Worm (Caenorhabditis elegans) whole organism, L3 larva: ENCODE data around the gene cyn-2.

Source experiments
- R02D3.7 ChIP-seq: fragments of 150-350 bp; optimal IDR thresholded peaks from 2 replicates; lab custom pipeline; 2014; ENCODE audit warnings: missing biosample characterization, missing genetic modification characterization
- ZK546.5 ChIP-seq: sonication (generic microtip); optimal IDR thresholded peaks from 2 replicates; lab custom pipeline; 2017; ENCODE audit warnings: missing biosample characterization, missing genetic modification characterization
- aly-2 ChIP-seq: fragments of 150-350 bp; optimal IDR thresholded peaks from 2 replicates; lab custom pipeline; 2014; ENCODE audit warnings: missing biosample characterization, missing genetic modification characterization
- ama-1 ChIP-seq: fragments of 150-350 bp; optimal IDR thresholded peaks from 2 replicates; lab custom pipeline; 2018
- ceh-16 ChIP-seq: sonication (generic microtip); optimal IDR thresholded peaks from 2 replicates; lab custom pipeline; 2017; ENCODE audit warnings: missing biosample characterization, missing genetic modification characterization
- ceh-82 ChIP-seq: fragments of 150-350 bp; optimal IDR thresholded peaks from 2 replicates; lab custom pipeline; 2014; ENCODE audit warnings: missing biosample characterization, missing genetic modification characterization
- ceh-9 ChIP-seq: sonication (generic microtip); optimal IDR thresholded peaks from 2 replicates; lab custom pipeline; 2018; ENCODE audit warnings: missing biosample characterization, missing genetic modification characterization
- daf-12 ChIP-seq: fragments of 150-350 bp; optimal IDR thresholded peaks from 2 replicates; lab custom pipeline; 2014; ENCODE audit warnings: missing biosample characterization, missing genetic modification reagents, missing genetic modification characterization
- egl-27 ChIP-seq: sonication (generic microtip); optimal IDR thresholded peaks from 4 replicates; lab custom pipeline; 2017; ENCODE audit warnings: missing biosample characterization, missing genetic modification reagents, missing genetic modification characterization
- egl-5 ChIP-seq: fragments of 150-350 bp; optimal IDR thresholded peaks from 2 replicates; lab custom pipeline; 2017; ENCODE audit warnings: missing biosample characterization, missing genetic modification reagents, missing genetic modification characterization, inconsistent platforms
- elt-1 ChIP-seq: fragments of 150-350 bp; optimal IDR thresholded peaks from 2 replicates; lab custom pipeline; 2014; ENCODE audit warnings: missing biosample characterization, missing genetic modification characterization
- elt-2 ChIP-seq: sonication (generic microtip); optimal IDR thresholded peaks from 2 replicates; lab custom pipeline; 2016; ENCODE audit warnings: missing genetic modification reagents, mild to moderate bottlenecking, missing genetic modification characterization, missing compliant biosample characterization
- elt-3 ChIP-seq, 3 experiments: fragments of 150-350 bp in 1 of 3; sonication (generic microtip) in 2 of 3; optimal IDR thresholded peaks; 2 replicates in 2 of 3; 4 replicates in 1 of 3; lab custom pipeline; 2014 to 2017; ENCODE audit warnings: missing biosample characterization in 3 of 3, missing genetic modification characterization in 3 of 3
- fkh-10 ChIP-seq: sonication (generic microtip); optimal IDR thresholded peaks from 2 replicates; lab custom pipeline; 2017; ENCODE audit warnings: missing biosample characterization, missing genetic modification reagents, missing genetic modification characterization
- fkh-2 ChIP-seq: fragments of 150-350 bp; optimal IDR thresholded peaks from 2 replicates; lab custom pipeline; 2014; ENCODE audit warnings: missing biosample characterization, missing genetic modification reagents, missing genetic modification characterization
- hmg-11 ChIP-seq: sonication (generic microtip); optimal IDR thresholded peaks from 2 replicates; lab custom pipeline; 2016; ENCODE audit warnings: missing genetic modification characterization, missing compliant biosample characterization
- lin-15B ChIP-seq: fragments of 150-350 bp; optimal IDR thresholded peaks from 2 replicates; lab custom pipeline; 2014; ENCODE audit warnings: missing biosample characterization, missing genetic modification characterization
- lin-39 ChIP-seq: fragments of 150-350 bp; optimal IDR thresholded peaks from 2 replicates; lab custom pipeline; 2018; ENCODE audit warnings: missing biosample characterization, missing genetic modification reagents, missing genetic modification characterization
- lsy-12 ChIP-seq: sonication (generic microtip); optimal IDR thresholded peaks from 2 replicates; lab custom pipeline; 2016; ENCODE audit warnings: mild to moderate bottlenecking, missing genetic modification characterization, missing compliant biosample characterization
- mdl-1 ChIP-seq: fragments of 150-350 bp; optimal IDR thresholded peaks from 2 replicates; lab custom pipeline; 2014; ENCODE audit warnings: missing biosample characterization, missing genetic modification characterization
- nfya-1 ChIP-seq: sonication (generic microtip); optimal IDR thresholded peaks from 2 replicates; lab custom pipeline; 2017; ENCODE audit warnings: missing genetic modification characterization, mild to moderate bottlenecking, missing compliant biosample characterization, antibody characterized with exemption, moderate library complexity; ENCODE audit not compliant: insufficient read depth
- nhr-23 ChIP-seq: fragments of 150-350 bp; optimal IDR thresholded peaks from 2 replicates; lab custom pipeline; 2014; ENCODE audit warnings: missing biosample characterization, missing genetic modification reagents, missing genetic modification characterization
- nhr-237 ChIP-seq: fragments of 150-350 bp; optimal IDR thresholded peaks from 2 replicates; lab custom pipeline; 2014; ENCODE audit warnings: missing biosample characterization, missing genetic modification characterization
- nhr-25 ChIP-seq: sonication (generic microtip); optimal IDR thresholded peaks from 2 replicates; lab custom pipeline; 2017; ENCODE audit warnings: missing biosample characterization, missing genetic modification characterization
- nhr-43 ChIP-seq: sonication (generic microtip); optimal IDR thresholded peaks from 2 replicates; lab custom pipeline; 2016; ENCODE audit warnings: mild to moderate bottlenecking, missing genetic modification characterization, missing compliant biosample characterization; ENCODE audit not compliant: poor library complexity, severe bottlenecking
- nhr-67 ChIP-seq: fragments of 150-350 bp; optimal IDR thresholded peaks from 2 replicates; lab custom pipeline; 2014; ENCODE audit warnings: missing biosample characterization, missing genetic modification characterization
- nhr-76 ChIP-seq: fragments of 150-350 bp; sonication (generic microtip); optimal IDR thresholded peaks from 5 replicates; lab custom pipeline; 2014; ENCODE audit warnings: missing biosample characterization, missing genetic modification characterization
- nhr-77 ChIP-seq: fragments of 150-350 bp; optimal IDR thresholded peaks from 2 replicates; lab custom pipeline; 2014; ENCODE audit warnings: missing biosample characterization, missing genetic modification characterization
- sea-2 ChIP-seq: fragments of 150-350 bp; sonication (generic microtip); optimal IDR thresholded peaks from 4 replicates; lab custom pipeline; 2014; ENCODE audit warnings: missing biosample characterization, missing genetic modification reagents, missing genetic modification characterization
- snpc-4 ChIP-seq: fragments of 150-350 bp; optimal IDR thresholded peaks from 2 replicates; lab custom pipeline; 2014; ENCODE audit warnings: missing biosample characterization, missing genetic modification characterization
- tbx-2 ChIP-seq: sonication (generic microtip); optimal IDR thresholded peaks from 2 replicates; lab custom pipeline; 2016; ENCODE audit warnings: mild to moderate bottlenecking, missing genetic modification characterization, missing compliant biosample characterization
- unc-39 ChIP-seq: sonication (generic microtip); optimal IDR thresholded peaks from 4 replicates; lab custom pipeline; 2017; ENCODE audit warnings: missing biosample characterization, missing genetic modification characterization
- ztf-11 ChIP-seq: fragments of 150-350 bp; optimal IDR thresholded peaks from 2 replicates; lab custom pipeline; 2014; ENCODE audit warnings: missing biosample characterization, missing genetic modification characterization
- ztf-4 ChIP-seq: fragments of 150-350 bp; optimal IDR thresholded peaks from 2 replicates; lab custom pipeline; 2014; ENCODE audit warnings: missing biosample characterization, missing genetic modification characterization

The cyn-2 gene

DNA sequence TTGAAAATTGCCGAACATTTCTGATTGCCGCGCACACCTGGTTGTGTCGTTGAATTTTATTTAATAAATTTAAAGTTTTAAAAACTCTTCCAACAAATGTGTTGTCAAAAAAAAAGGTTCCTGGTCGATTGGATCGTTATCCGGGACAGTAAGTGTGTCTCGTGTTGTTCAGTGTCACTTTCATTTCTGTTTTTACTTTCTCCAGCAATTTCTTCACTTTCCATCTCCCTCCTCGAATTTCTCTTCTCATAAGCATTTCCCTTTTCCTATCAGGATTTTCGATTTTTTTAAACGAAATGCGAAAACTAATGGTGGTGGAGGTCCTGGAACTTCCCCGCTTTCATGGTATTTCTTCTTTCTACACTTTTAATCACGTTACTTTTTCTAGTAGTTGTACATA is 3.1 kb downstream of the cyn-2 start:
- TF ChIP-seq nhr-23 (peak; percentile 14), ztf-4 (tag; lab: Kevin White, UChicago) (no peak)

DNA sequence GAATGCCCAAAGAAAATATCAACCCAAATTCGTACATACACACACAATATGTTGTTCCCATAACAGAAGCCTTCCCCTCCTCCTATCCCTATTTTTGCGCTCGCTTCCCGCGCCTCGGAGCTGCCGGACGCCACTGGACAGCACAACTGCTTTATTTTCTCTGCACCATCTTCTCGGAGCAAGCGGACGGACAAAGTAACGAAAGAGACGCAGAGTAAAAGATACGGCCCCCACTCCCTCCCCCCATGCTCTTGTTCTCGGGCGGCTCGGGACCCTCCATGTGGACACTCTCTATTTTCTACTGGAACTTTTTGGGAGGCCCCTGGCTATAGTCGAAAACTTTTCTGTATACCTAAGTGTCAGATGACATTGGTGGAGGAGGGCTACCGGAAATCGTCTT is 5.4 kb downstream of the cyn-2 start:
- peak; percentile 0 for TF ChIP-seq fkh-10 (GFP tag; lab: Kevin White, UChicago)
- peak; percentile 22 for TF ChIP-seq lin-15B (tag; lab: Kevin White, UChicago)
- TF ChIP-seq egl-5 (tag; lab: Kevin White, UChicago), result no peak
- peak; percentile 67 for TF ChIP-seq nfya-1 (tag; lab: Kevin White, UChicago)
- peak; percentile 60 for TF ChIP-seq hmg-11 (tag; lab: Kevin White, UChicago)
- TF ChIP-seq lin-39 (tag; lab: Kevin White, UChicago), result peak; percentile 51
- no peak for TF ChIP-seq mdl-1 (tag; lab: Kevin White, UChicago)

DNA sequence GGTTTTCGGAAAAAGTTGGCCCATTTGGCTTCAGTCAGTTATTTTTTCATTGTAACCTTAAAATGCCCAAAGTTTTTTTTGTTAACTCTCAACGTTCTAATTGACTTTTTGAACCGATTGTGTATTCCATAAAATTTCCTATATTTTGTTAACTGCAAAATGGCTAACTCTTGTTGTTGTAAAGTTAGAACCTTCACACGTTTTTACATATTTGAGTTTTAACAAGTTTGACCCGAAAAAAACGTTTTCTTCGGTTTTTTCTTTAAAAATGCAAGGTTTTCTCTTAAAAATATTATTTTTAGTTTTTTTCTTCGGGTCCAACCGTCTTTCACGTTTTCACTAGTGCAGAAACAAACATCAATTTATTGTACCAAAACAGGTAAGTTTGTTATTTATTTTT is 9.2 kb downstream of the cyn-2 start, which contains the start of gene lit-1:
Gene lit-1 (plus strand): TSS at position 301 of the 400 bp plus-strand sequence.
- TF ChIP-seq hmg-11 (tag; lab: Kevin White, UChicago) (no peak), nhr-76 (tag; lab: Kevin White, UChicago) (no peak), elt-1 (tag; lab: Kevin White, UChicago) (no peak), mdl-1 (tag; lab: Kevin White, UChicago) (no peak), ZK546.5 (no peak), ceh-9 (no peak), fkh-10 (GFP tag; lab: Kevin White, UChicago) (no peak), lsy-12 (tag; lab: Kevin White, UChicago) (no peak), sea-2 (GFP tag; lab: Kevin White, UChicago) (no peak), unc-39 (tag; lab: Kevin White, UChicago) (no peak), fkh-2 (no peak), nhr-237 (tag; lab: Kevin White, UChicago) (no peak)

DNA sequence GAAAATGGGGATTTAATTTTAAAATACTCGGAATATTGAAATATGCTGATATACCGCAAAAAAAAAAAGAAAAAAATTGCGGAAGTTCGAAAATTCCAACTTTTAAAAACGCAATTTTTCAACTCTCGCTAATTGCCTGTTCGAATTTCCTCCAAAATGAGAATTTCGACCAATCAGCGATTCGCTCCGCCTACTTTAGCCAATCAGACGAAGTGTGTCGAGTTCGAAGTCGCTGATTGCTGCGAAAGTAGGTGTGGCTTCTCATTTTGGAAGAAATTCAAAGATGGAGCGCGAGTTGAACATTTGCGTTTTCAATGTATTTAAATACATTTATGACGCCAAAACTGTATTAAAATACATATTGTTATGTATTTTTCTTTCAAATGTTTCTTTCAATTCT is 15.9 kb downstream of the cyn-2 start:
- no peak for TF ChIP-seq unc-39 (tag; lab: Kevin White, UChicago)
- TF ChIP-seq nfya-1 (tag; lab: Kevin White, UChicago), result peak; percentile 82

DNA sequence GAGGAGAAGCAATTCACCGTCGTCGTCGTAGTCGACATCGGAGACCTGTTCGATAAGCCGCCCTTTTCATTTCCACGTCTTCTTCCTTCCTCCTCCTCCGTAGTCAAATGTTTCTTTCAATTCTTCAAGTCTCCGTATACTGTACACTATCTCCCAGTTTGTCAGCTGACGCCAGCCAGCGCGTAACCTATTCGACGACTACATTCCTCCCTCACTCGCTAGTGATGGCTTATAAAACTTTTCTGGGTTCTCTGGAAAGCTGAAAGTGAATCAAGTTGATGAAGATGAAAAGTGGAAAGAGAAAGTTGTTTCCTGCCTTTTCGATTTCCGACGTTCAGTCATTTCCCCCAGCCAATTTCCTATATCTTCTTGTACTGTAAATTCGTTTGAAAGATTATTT is 16.7 kb downstream of the cyn-2 start:
- TF ChIP-seq egl-27 (tag; lab: Kevin White, UChicago) (no peak), R02D3.7 (no peak), aly-2 (tag; lab: Kevin White, UChicago) (no peak), nhr-43 (peak; percentile 26), daf-12 (tag; lab: Kevin White, UChicago) (no peak), nhr-23 (peak; percentile 65), nhr-67 (tag; lab: Kevin White, UChicago) (no peak), nhr-25 (tag; lab: Kevin White, UChicago) (peak; percentile 60), ama-1 (lab: Kevin White, UChicago) (peak; percentile 68), ceh-16 (no peak), nfya-1 (tag; lab: Kevin White, UChicago) (peak; percentile 20)
- TF ChIP-seq, all 47 proteins: peak for 5

DNA sequence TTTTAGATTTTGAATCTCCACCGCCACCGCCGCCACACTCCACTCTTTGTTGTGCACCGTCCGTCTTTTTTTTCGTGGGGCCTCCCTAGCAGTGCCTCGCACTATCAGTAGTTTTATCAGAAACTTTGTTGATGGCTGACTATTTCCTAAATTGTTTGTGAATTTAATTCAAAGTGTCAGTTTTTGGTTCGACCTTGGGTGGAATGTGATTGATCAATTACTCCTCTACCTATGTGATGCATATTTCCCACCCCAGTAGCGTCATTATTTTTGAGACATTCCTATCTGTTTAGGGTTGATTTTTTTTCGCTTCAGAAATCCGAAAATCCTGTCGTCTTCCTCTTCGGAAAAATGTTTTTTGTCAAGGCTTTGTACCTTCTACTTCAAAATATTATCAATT is 18.2 kb downstream of the cyn-2 start:
- TF ChIP-seq elt-2 (tag; lab: Kevin White, UChicago), result no peak
- peak; percentile 1 for TF ChIP-seq nhr-23
- no peak for TF ChIP-seq egl-27 (tag; lab: Kevin White, UChicago)
- TF ChIP-seq tbx-2 (tag; lab: Kevin White, UChicago), result no peak
- TF ChIP-seq nhr-25 (tag; lab: Kevin White, UChicago), result peak; percentile 6
- no peak for TF ChIP-seq elt-3 (tag; optimal IDR thresholded peaks at IDR 0.05; lab: Kevin White, UChicago)
- TF ChIP-seq snpc-4 (tag; lab: Kevin White, UChicago), result no peak
- no peak for TF ChIP-seq ztf-11
- TF ChIP-seq nhr-76 (tag; lab: Kevin White, UChicago), result no peak
- TF ChIP-seq egl-5 (tag; lab: Kevin White, UChicago), result no peak
- no peak for TF ChIP-seq ceh-16
- no peak for TF ChIP-seq ceh-82
- no peak for TF ChIP-seq ZK546.5
- no peak for TF ChIP-seq fkh-2
- no peak for TF ChIP-seq fkh-10 (GFP tag; lab: Kevin White, UChicago)
- TF ChIP-seq nhr-77, result no peak
